Worm (Caenorhabditis elegans) whole organism, L1 larva: Measurements from ENCODE around the gene bca-1.

ENCODE experiments used
- F16B12.6 ChIP-seq: fragments of 150-350 bp; optimal IDR thresholded peaks from 2 replicates; lab custom pipeline; 2014; ENCODE audit warnings: missing biosample characterization, missing genetic modification characterization
- aly-2 ChIP-seq: fragments of 150-350 bp; optimal IDR thresholded peaks from 2 replicates; lab custom pipeline; 2014; ENCODE audit warnings: missing biosample characterization, missing genetic modification characterization
- ceh-63 ChIP-seq: fragments of 200-800 bp; sonication (Bioruptor generic); optimal IDR thresholded peaks from 2 replicates; lab custom pipeline; 2018; ENCODE audit warnings: mild to moderate bottlenecking, missing genetic modification characterization, missing compliant biosample characterization
- ceh-90 ChIP-seq: sonication (generic microtip); optimal IDR thresholded peaks from 2 replicates; lab custom pipeline; 2016; ENCODE audit warnings: missing genetic modification characterization, missing compliant biosample characterization
- efl-1 ChIP-seq, 4 experiments: fragments of 150-350 bp; optimal IDR thresholded peaks in 3 of 4; peaks in 1 of 4; 1 replicate in 1 of 4; 2 replicates in 3 of 4; lab custom pipeline; 2014; ENCODE audit warnings: missing biosample characterization in 2 of 4, missing genetic modification characterization in 2 of 4, missing genetic modification reagents in 2 of 4
- elt-2 ChIP-seq: sonication (generic microtip); optimal IDR thresholded peaks from 2 replicates; lab custom pipeline; 2016; ENCODE audit warnings: missing genetic modification characterization, mild to moderate bottlenecking, inconsistent platforms, missing compliant biosample characterization, missing genetic modification reagents
- fkh-8 ChIP-seq: sonication (generic microtip); optimal IDR thresholded peaks from 2 replicates; lab custom pipeline; 2016; ENCODE audit warnings: mild to moderate bottlenecking, missing genetic modification characterization, missing compliant biosample characterization
- hlh-4 ChIP-seq: sonication (generic microtip); optimal IDR thresholded peaks from 2 replicates; lab custom pipeline; 2016; ENCODE audit warnings: mild to moderate bottlenecking, missing genetic modification characterization, missing compliant biosample characterization
- isw-1 ChIP-seq: fragments of 200-800 bp; sonication (Bioruptor generic); IDR thresholded peaks from 2 replicates; pipeline ENCODE4 v1.3.6; 2022; ENCODE audit warnings: missing genetic modification characterization, missing compliant biosample characterization
- jun-1 ChIP-seq: fragments of 150-350 bp; optimal IDR thresholded peaks from 2 replicates; lab custom pipeline; 2014; ENCODE audit warnings: missing biosample characterization, missing genetic modification reagents, missing genetic modification characterization
- lin-35 ChIP-seq, 2 experiments: fragments of 150-350 bp; optimal IDR thresholded peaks; 2 replicates each; lab custom pipeline; 2014; ENCODE audit warnings: missing biosample characterization in 2 of 2, missing genetic modification characterization in 2 of 2, missing genetic modification reagents in 2 of 2
- nhr-28 ChIP-seq: fragments of 150-350 bp; optimal IDR thresholded peaks from 2 replicates; lab custom pipeline; 2014; ENCODE audit warnings: missing biosample characterization, missing genetic modification characterization
- nhr-71 ChIP-seq: sonication (generic microtip); optimal IDR thresholded peaks from 2 replicates; lab custom pipeline; 2016; ENCODE audit warnings: mild to moderate bottlenecking, missing genetic modification characterization, moderate library complexity, missing compliant biosample characterization
- nhr-84 ChIP-seq: sonication (generic microtip); optimal IDR thresholded peaks from 2 replicates; lab custom pipeline; 2017; ENCODE audit warnings: missing biosample characterization, missing genetic modification characterization
- pax-3 ChIP-seq: fragments of 200-800 bp; sonication (Bioruptor generic); optimal IDR thresholded peaks from 2 replicates; lab custom pipeline; 2018; ENCODE audit warnings: mild to moderate bottlenecking, missing genetic modification characterization, moderate library complexity, missing compliant biosample characterization
- swsn-7 ChIP-seq: sonication (generic microtip); optimal IDR thresholded peaks from 2 replicates; lab custom pipeline; 2016; ENCODE audit warnings: missing genetic modification characterization, missing compliant biosample characterization
- tbx-2 ChIP-seq: sonication (generic microtip); optimal IDR thresholded peaks from 2 replicates; lab custom pipeline; 2016; ENCODE audit warnings: missing genetic modification characterization, missing compliant biosample characterization
- tlp-1 ChIP-seq: fragments of 150-350 bp; optimal IDR thresholded peaks from 2 replicates; lab custom pipeline; 2014; ENCODE audit warnings: missing biosample characterization, missing genetic modification characterization
- unc-130 ChIP-seq: fragments of 150-350 bp; optimal IDR thresholded peaks from 2 replicates; lab custom pipeline; 2017; ENCODE audit warnings: missing biosample characterization, missing genetic modification characterization, inconsistent platforms
- unc-30 ChIP-seq: sonication (generic microtip); optimal IDR thresholded peaks from 2 replicates; lab custom pipeline; 2017; ENCODE audit warnings: missing biosample characterization, missing genetic modification characterization
- ztf-4 ChIP-seq: fragments of 150-350 bp; optimal IDR thresholded peaks from 2 replicates; lab custom pipeline; 2014; ENCODE audit warnings: missing biosample characterization, missing genetic modification characterization

bca-1 gene

DNA sequence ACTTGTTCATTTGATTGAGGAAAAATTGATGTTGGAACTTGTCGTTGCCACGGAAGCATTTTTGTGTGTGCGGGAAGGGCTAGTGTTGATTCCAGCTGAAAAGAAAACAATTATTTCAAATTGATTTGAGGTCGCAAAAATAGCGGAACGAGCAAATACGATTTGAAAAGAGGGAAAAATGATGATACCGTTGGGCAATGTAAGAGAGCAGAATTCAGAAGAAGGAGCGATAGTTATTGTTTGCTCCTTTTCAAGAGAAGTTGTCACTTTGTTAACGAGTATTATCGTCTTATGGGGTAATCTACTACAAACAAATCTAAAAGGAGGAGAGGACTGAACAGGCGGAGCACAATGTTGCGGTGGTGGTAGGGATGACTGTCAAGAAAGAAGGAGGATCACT lies 44.1 kb downstream of the bca-1 start, which contains the start of gene odd-2:
Gene odd-2, minus strand, starts transcription at position 101 of the 400 bp plus-strand sequence.
- TF ChIP-seq efl-1 (optimal IDR thresholded peaks at IDR 0.05; lab: Kevin White, UChicago) (no peak), efl-1 (GFP tag; optimal IDR thresholded peaks at IDR 0.05 in 1 of 2; lab: Kevin White, UChicago) (no peak), nhr-28 (tag; lab: Kevin White, UChicago) (no peak), nhr-71 (tag; lab: Kevin White, UChicago) (no peak), unc-30 (no peak), ceh-90 (no peak)

DNA sequence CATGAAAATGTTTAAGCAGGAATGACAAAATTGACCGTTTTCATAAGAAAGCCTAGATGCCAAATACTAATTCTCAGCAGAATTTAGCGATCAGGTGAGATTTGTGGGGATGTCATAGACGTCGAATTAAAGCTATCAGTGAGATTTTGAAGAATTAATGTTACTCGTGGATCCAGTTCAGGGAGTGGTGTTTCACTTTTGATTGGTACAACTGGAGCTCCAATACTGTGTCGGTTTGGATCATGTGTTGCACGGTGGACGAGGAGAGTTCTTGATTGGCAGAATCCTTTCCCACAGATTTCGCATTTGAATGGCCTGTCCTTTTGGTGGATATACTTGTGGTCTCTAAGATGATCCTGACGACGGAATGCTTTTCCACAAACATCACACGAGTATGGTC lies 45.0 kb downstream of the bca-1 start:
- no peak for TF ChIP-seq nhr-84 (tag; lab: Kevin White, UChicago)
- TF ChIP-seq tlp-1 (tag; lab: Kevin White, UChicago), result no peak
- no peak for TF ChIP-seq tbx-2 (tag; lab: Kevin White, UChicago)
- TF ChIP-seq efl-1 (optimal IDR thresholded peaks at IDR 0.05; lab: Kevin White, UChicago), result no peak
- no peak for TF ChIP-seq efl-1 (GFP tag; optimal IDR thresholded peaks at IDR 0.05 in 1 of 2; lab: Kevin White, UChicago)
- no peak for TF ChIP-seq pax-3 (tag; lab: Kevin White, UChicago)
- TF ChIP-seq isw-1 (GFP tag; lab: Robert Waterston, UW), result no peak

DNA sequence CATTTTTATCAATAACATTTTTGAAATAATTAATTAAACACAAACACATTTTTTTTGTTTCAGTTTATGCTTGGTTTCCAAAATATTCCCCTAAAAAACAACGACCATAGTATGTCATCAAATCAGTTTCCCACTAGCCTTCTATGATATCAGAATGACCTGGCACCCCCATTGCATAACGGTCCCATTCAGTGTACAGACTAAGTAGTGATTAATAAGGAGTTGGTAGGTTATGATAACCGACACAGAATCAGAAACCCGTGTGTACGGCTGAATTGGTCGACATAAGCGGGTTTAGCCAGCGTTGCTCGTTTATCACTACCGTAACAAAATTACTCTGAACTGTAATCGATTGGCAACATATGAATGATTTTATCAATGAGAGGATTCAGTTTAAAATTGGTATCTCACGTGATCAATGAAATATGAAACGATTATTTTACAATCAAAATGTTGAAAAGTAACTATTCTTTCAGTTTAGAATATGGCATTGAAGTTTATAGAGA lies 47.1 kb downstream of the bca-1 start:
- no peak for TF ChIP-seq ceh-63 (GFP tag; lab: Kevin White, UChicago)
- TF ChIP-seq nhr-71 (tag; lab: Kevin White, UChicago), result no peak
- no peak for TF ChIP-seq lin-35 (GFP tag; optimal IDR thresholded peaks at IDR 0.05; lab: Kevin White, UChicago)
- no peak for TF ChIP-seq jun-1 (tag; lab: Kevin White, UChicago)
- no peak for TF ChIP-seq hlh-4 (tag; lab: Kevin White, UChicago)
- TF ChIP-seq aly-2 (tag; lab: Kevin White, UChicago), result no peak
- TF ChIP-seq ztf-4, result no peak
- no peak for TF ChIP-seq F16B12.6 (tag; lab: Kevin White, UChicago)
- no peak for TF ChIP-seq swsn-7 (tag; lab: Kevin White, UChicago)
- TF ChIP-seq efl-1 (optimal IDR thresholded peaks at IDR 0.05; lab: Kevin White, UChicago), result no peak
- TF ChIP-seq efl-1 (GFP tag; optimal IDR thresholded peaks at IDR 0.05 in 1 of 2; lab: Kevin White, UChicago), result peak in 1 of 2 experiments; percentile 66
- no peak for TF ChIP-seq ceh-90
- peak; percentile 58 for TF ChIP-seq elt-2 (tag; lab: Kevin White, UChicago)
- TF ChIP-seq, all 84 proteins: peak for 2

DNA sequence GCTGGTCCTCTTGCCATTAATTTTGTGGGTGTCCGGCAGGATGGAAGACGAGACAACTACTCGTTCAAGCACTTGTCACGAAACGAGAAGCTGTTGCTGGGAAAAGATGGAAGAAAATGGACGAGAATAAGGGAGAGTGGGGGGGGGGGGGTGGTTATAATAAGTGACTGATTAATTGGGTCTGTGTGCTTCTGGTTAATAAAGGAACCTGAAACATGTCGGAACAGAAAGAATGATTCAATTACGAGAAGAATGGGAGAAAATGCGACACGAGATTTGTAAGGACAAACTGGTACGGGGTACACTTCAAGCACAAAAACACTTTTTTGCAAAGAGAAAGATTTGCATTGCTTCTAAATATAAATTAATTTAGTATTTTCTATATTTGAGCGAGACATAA lies 49.1 kb downstream of the bca-1 start:
- TF ChIP-seq unc-130 (tag; lab: Kevin White, UChicago) (no peak), fkh-8 (tag; lab: Kevin White, UChicago) (no peak)
